6 worm cellular contexts compared by ENCODE assay signal in genomic region chrIII:2676097-2676496, ce11.
TF ChIP-seq lines count a peak whose summit lies in the region.

No protein-coding gene starts in this region.

TF ChIP-seq in whole organism, L1 larva, 84 proteins besides CTCF, POLR2A, EP300 and RAD21 (continues in another document):
- no peak for TF ChIP-seq nhr-19 (GFP tag; conservative IDR thresholded peaks at IDR 0.05; lab: Robert Waterston, UW)
- no peak for TF ChIP-seq nhr-76 (tag; optimal IDR thresholded peaks at IDR 0.05; lab: Kevin White, UChicago)
- no peak for TF ChIP-seq nhr-47 (tag; optimal IDR thresholded peaks at IDR 0.05; lab: Kevin White, UChicago)
- no peak for TF ChIP-seq F16B12.6 (tag; optimal IDR thresholded peaks at IDR 0.05; lab: Kevin White, UChicago)
- TF ChIP-seq irx-1 (tag; optimal IDR thresholded peaks at IDR 0.05; lab: Kevin White, UChicago) = no peak
- no peak for TF ChIP-seq nhr-71 (tag; optimal IDR thresholded peaks at IDR 0.05; lab: Kevin White, UChicago)
- TF ChIP-seq lin-14 (GFP tag; optimal IDR thresholded peaks at IDR 0.05; lab: Kevin White, UChicago) = peak; percentile 64
- TF ChIP-seq lir-3 (tag; optimal IDR thresholded peaks at IDR 0.05; lab: Kevin White, UChicago; ENCODE audit: poor library complexity) = no peak
- peak; percentile 14 for TF ChIP-seq elt-2 (tag; optimal IDR thresholded peaks at IDR 0.05; lab: Kevin White, UChicago)
- no peak for TF ChIP-seq unc-86 (tag; optimal IDR thresholded peaks at IDR 0.05; lab: Kevin White, UChicago)
- no peak for TF ChIP-seq nhr-20 (tag; optimal IDR thresholded peaks at IDR 0.05; lab: Kevin White, UChicago)
- TF ChIP-seq nhr-90 (tag; optimal IDR thresholded peaks at IDR 0.05; lab: Kevin White, UChicago; ENCODE audit: poor library complexity) = no peak
- no peak for TF ChIP-seq fkh-10 (GFP tag; optimal IDR thresholded peaks at IDR 0.05; lab: Kevin White, UChicago)
- no peak for TF ChIP-seq egl-27 (tag; optimal IDR thresholded peaks at IDR 0.05; lab: Kevin White, UChicago)
- no peak for TF ChIP-seq efl-1 (optimal IDR thresholded peaks at IDR 0.05; lab: Kevin White, UChicago)
- no peak for TF ChIP-seq efl-1 (GFP tag; optimal IDR thresholded peaks at IDR 0.05 in 1 of 2; lab: Kevin White, UChicago)

TF ChIP-seq in whole organism, L2 larva, 48 proteins besides CTCF, POLR2A, EP300 and RAD21:
- TF ChIP-seq fos-1 (tag; optimal IDR thresholded peaks at IDR 0.05; lab: Kevin White, UChicago) (peak; percentile 94), sma-3 (GFP tag; optimal IDR thresholded peaks at IDR 0.05; lab: Kevin White, UChicago) (no peak), lin-13 (GFP tag; optimal IDR thresholded peaks at IDR 0.05; lab: Kevin White, UChicago) (no peak), gmeb-1 (tag; optimal IDR thresholded peaks at IDR 0.05; lab: Kevin White, UChicago) (peak; percentile 12), nhr-10 (tag; optimal IDR thresholded peaks at IDR 0.05; lab: Kevin White, UChicago) (no peak)

TF ChIP-seq in whole organism, L3 larva, 47 proteins besides CTCF, POLR2A, EP300 and RAD21:
- TF ChIP-seq R02D3.7 (tag; optimal IDR thresholded peaks at IDR 0.05; lab: Kevin White, UChicago) = no peak
- TF ChIP-seq jun-1 (tag; optimal IDR thresholded peaks at IDR 0.05; lab: Kevin White, UChicago) = no peak
- TF ChIP-seq nhr-11 (tag; optimal IDR thresholded peaks at IDR 0.05; lab: Kevin White, UChicago) = no peak
- TF ChIP-seq elt-2 (tag; optimal IDR thresholded peaks at IDR 0.05; lab: Kevin White, UChicago) = peak; percentile 48
- peak; percentile 17 for TF ChIP-seq pqm-1 (tag; optimal IDR thresholded peaks at IDR 0.05; lab: Kevin White, UChicago)
TF ChIP-seq in whole organism, L3 larva: peak in this region for 2.

TF ChIP-seq in whole organism, L4 larva, 104 proteins besides CTCF, POLR2A, EP300 and RAD21:
- no peak for TF ChIP-seq Y5F2A.4 (GFP tag; optimal IDR thresholded peaks at IDR 0.05; lab: Kevin White, UChicago)
- peak; percentile 50 for TF ChIP-seq dmd-6 (GFP tag; IDR thresholded peaks at IDR 0.05; lab: Robert Waterston, UW)
- TF ChIP-seq php-3 (GFP tag; IDR thresholded peaks at IDR 0.05; lab: Robert Waterston, UW) = peak; percentile 54; the same call in 1 of the 2 replicates
- TF ChIP-seq snpc-1.2 (GFP tag; IDR thresholded peaks at IDR 0.05; lab: Robert Waterston, UW) = 0 out of 2 replicates have a peak, but pooled peaks have one; percentile 8
- peak; percentile 75 for TF ChIP-seq nhr-28 (tag; optimal IDR thresholded peaks at IDR 0.05; lab: Kevin White, UChicago)
- no peak for TF ChIP-seq lim-7 (GFP tag; IDR thresholded peaks at IDR 0.05; lab: Robert Waterston, UW)
- TF ChIP-seq mxl-3 (GFP tag; optimal IDR thresholded peaks at IDR 0.05; lab: Kevin White, UChicago) = peak; percentile 83
- peak; percentile 56 for TF ChIP-seq hlh-11 (tag; optimal IDR thresholded peaks at IDR 0.05; lab: Kevin White, UChicago)
- peak; percentile 59 for TF ChIP-seq pqm-1 (tag; optimal IDR thresholded peaks at IDR 0.05; lab: Kevin White, UChicago)
- TF ChIP-seq egl-27 (tag; optimal IDR thresholded peaks at IDR 0.05; lab: Kevin White, UChicago) = no peak
- TF ChIP-seq unc-62 (GFP tag; optimal IDR thresholded peaks at IDR 0.05 in 1 of 2; lab: Kevin White, UChicago) = peak in 1 of 2 experiments; percentile 77
- TF ChIP-seq unc-62 (tag; optimal IDR thresholded peaks at IDR 0.05; lab: Kevin White, UChicago) = no peak

TF ChIP-seq in whole organism, late embryonic, 69 proteins besides CTCF, POLR2A, EP300 and RAD21:
- TF ChIP-seq fax-1 (tag; optimal IDR thresholded peaks at IDR 0.05; lab: Kevin White, UChicago) (no peak), nfya-1 (tag; optimal IDR thresholded peaks at IDR 0.05; lab: Kevin White, UChicago) (no peak), ets-4 (tag; optimal IDR thresholded peaks at IDR 0.05; lab: Kevin White, UChicago) (no peak), syd-9 (tag; optimal IDR thresholded peaks at IDR 0.05; lab: Kevin White, UChicago) (no peak), dve-1 (tag; optimal IDR thresholded peaks at IDR 0.05; lab: Kevin White, UChicago) (peak; percentile 3)

TF ChIP-seq in whole organism, young adult, 124 proteins besides CTCF, POLR2A, EP300 and RAD21:
- TF ChIP-seq dox-1 (GFP tag; IDR thresholded peaks at IDR 0.05; lab: Robert Waterston, UW) (peak; percentile 63), attf-5 (GFP tag; optimal IDR thresholded peaks at IDR 0.05; lab: Kevin White, UChicago) (peak; percentile 8), him-1 (tag; optimal IDR thresholded peaks at IDR 0.05; lab: Kevin White, UChicago) (no peak), let-607 (tag; optimal IDR thresholded peaks at IDR 0.05; lab: Kevin White, UChicago) (peak in 1 of 2 experiments; percentile 25), Y79H2A.3 (GFP tag; conservative IDR thresholded peaks at IDR 0.05; lab: Robert Waterston, UW) (no peak), snpc-1.3 (tag; optimal IDR thresholded peaks at IDR 0.05; lab: Kevin White, UChicago; ENCODE audit: insufficient read depth) (no peak), nhr-80 (tag; optimal IDR thresholded peaks at IDR 0.05; lab: Kevin White, UChicago) (peak; percentile 73)
